Fruit fly (Drosophila melanogaster) whole organism, pupa: Measurements from ENCODE around the gene Pcp.

ENCODE experiments used
- CG12605 ChIP-seq: fragments of 200-800 bp; sonication (Bioruptor generic); IDR thresholded peaks from 2 replicates; pipeline ENCODE4 v1.3.6; 2022; ENCODE audit warnings: missing biosample characterization, missing genetic modification characterization
- CG15710 ChIP-seq: fragments of 200-800 bp; sonication (Bioruptor generic); optimal IDR thresholded peaks from 2 replicates; lab custom pipeline; 2018; ENCODE audit warnings: missing biosample characterization, mild to moderate bottlenecking, missing genetic modification characterization, moderate library complexity
- CG17806 ChIP-seq: fragments of 200-800 bp; sonication (Bioruptor generic); optimal IDR thresholded peaks from 2 replicates; lab custom pipeline; 2018; ENCODE audit warnings: missing biosample characterization, mild to moderate bottlenecking, missing genetic modification characterization, moderate library complexity
- CG9948 ChIP-seq: fragments of 200-800 bp; sonication (Bioruptor generic); optimal IDR thresholded peaks from 2 replicates; lab custom pipeline; 2018; ENCODE audit warnings: missing biosample characterization, mild to moderate bottlenecking, missing genetic modification characterization, moderate library complexity
- D1 ChIP-seq: fragments of 200-800 bp; sonication (Bioruptor generic); optimal IDR thresholded peaks from 2 replicates; lab custom pipeline; 2018; ENCODE audit warnings: missing biosample characterization, mild to moderate bottlenecking, missing genetic modification characterization, moderate library complexity
- EcR ChIP-seq: fragments of 200-800 bp; sonication (Bioruptor generic); optimal IDR thresholded peaks from 3 replicates; lab custom pipeline; 2019; ENCODE audit warnings: missing biosample characterization, missing genetic modification characterization, mild to moderate bottlenecking, moderate library complexity, missing genetic modification reagents
- Ets98B ChIP-seq: fragments of 200-800 bp; sonication (Bioruptor generic); IDR thresholded peaks from 2 replicates; pipeline ENCODE4 v1.3.6; 2022; ENCODE audit warnings: missing biosample characterization, missing genetic modification characterization
- Snoo ChIP-seq: fragments of 200-800 bp; sonication (Bioruptor generic); optimal IDR thresholded peaks from 3 replicates; lab custom pipeline; 2017; ENCODE audit warnings: missing biosample characterization, mild to moderate bottlenecking, missing genetic modification characterization, inconsistent platforms

DNA sequence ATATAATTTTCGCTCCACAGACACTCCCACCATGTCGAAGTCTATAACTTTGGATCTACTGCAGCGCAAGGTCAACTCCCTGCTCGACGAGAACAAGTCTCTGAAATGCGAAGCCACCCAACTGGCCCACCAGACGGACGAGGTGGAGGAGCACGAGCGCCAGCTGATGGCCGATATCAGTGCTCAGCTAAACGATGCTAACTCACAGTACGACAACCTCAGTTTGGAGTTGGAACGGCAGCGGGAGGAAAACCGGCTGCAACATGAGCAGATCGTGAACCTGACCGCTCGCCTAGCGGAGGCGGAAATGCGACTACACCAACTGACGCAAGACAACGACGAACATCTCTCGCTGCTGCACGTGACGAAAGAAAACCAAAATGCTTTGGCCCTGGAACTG, 30.3 kb downstream of the Pcp start:
- TF ChIP-seq Ets98B (no peak), EcR (GFP tag; lab: Kevin White, UChicago) (peak; percentile 95), CG15710 (no peak), CG17806 (tag; lab: Kevin White, UChicago) (no peak), CG12605 (no peak), Snoo (tag; lab: Kevin White, UChicago) (no peak), CG9948 (tag; lab: Kevin White, UChicago) (no peak), D1 (tag; lab: Kevin White, UChicago) (no peak)
